Fruit fly (Drosophila melanogaster): ENCODE results near the gene CG18745.

Gene CG18745

DNA sequence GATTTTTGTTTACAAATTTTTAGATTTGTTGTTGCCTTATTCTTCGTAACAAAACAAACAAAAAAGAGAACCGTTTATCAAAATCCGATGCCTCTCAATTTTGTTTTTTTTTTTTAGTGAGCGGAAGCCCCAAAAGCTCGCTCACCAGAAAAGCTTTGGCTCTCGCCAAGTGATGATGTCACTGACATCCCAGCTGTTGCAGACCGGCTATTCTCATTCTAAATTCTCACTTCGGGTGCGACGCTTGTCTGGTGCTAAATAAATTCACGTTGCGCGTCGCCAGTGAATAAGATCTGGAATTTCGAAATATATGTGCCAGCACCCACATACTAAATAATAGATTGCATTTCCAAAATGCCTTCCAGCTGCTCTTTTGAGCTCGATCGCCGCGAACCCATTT, 7.9 kb upstream of the CG18745 start, which contains the start of gene CG2641 (continued):
- TF ChIP-seq CG12391 (tag; optimal IDR thresholded peaks at IDR 0.05) (no peak), D19A (tag; optimal IDR thresholded peaks at IDR 0.05) (no peak), emc (GFP tag; optimal IDR thresholded peaks at IDR 0.05) (no peak), bowl (GFP tag; IDR thresholded peaks at IDR 0.05) (no peak), zf30C (GFP tag; optimal IDR thresholded peaks at IDR 0.05) (no peak), Deaf1 (tag; optimal IDR thresholded peaks at IDR 0.05) (peak; percentile 34), HLH54F (GFP tag; optimal IDR thresholded peaks at IDR 0.05) (no peak), CG18476 (GFP tag; optimal IDR thresholded peaks at IDR 0.05) (no peak), gsb (GFP tag; IDR thresholded peaks at IDR 0.05) (no peak), ind (GFP tag; optimal IDR thresholded peaks at IDR 0.05) (no peak), Drgx (GFP tag; IDR thresholded peaks at IDR 0.05) (peak; percentile 72), CG3281 (GFP tag; optimal IDR thresholded peaks at IDR 0.05) (peak; percentile 5), CG17829 (tag; optimal IDR thresholded peaks at IDR 0.05) (no peak), Jarid2 (GFP tag; optimal IDR thresholded peaks at IDR 0.05) (peak; percentile 9), CG11085 (GFP tag; IDR thresholded peaks at IDR 0.05) (no peak), CG16779 (GFP tag; IDR thresholded peaks at IDR 0.05) (no peak), odd (GFP tag; optimal IDR thresholded peaks at IDR 0.05) (no peak), Fer1 (GFP tag; optimal IDR thresholded peaks at IDR 0.05) (no peak), chinmo (GFP tag; IDR thresholded peaks at IDR 0.05; ENCODE audit: partially characterized antibody) (peak; percentile 77; the same call in 1 of the 4 replicates), CG10979 (tag; optimal IDR thresholded peaks at IDR 0.05) (no peak), CG15514 (GFP tag; optimal IDR thresholded peaks at IDR 0.05) (peak; percentile 1), CG34224 (GFP tag; IDR thresholded peaks at IDR 0.05; ENCODE audit: partially characterized antibody) (peak; percentile 20; the same call in 1 of the 3 replicates), CG7271 (tag; optimal IDR thresholded peaks at IDR 0.05) (no peak), sob (GFP tag; IDR thresholded peaks at IDR 0.05) (no peak), usp (GFP tag; optimal IDR thresholded peaks at IDR 0.05) (no peak), bbx (GFP tag; IDR thresholded peaks at IDR 0.05; ENCODE audit: partially characterized antibody) (no peak), dm (GFP tag; optimal IDR thresholded peaks at IDR 0.05) (no peak), CG14667 (GFP tag; IDR thresholded peaks at IDR 0.05) (no peak), Atf3 (GFP tag; optimal IDR thresholded peaks at IDR 0.05) (peak; percentile 34), CG32532 (GFP tag; IDR thresholded peaks at IDR 0.05) (peak; percentile 36; the same call in 1 of the 2 replicates), scrt (GFP tag; optimal IDR thresholded peaks at IDR 0.05) (peak; percentile 13), PHDP (tag; optimal IDR thresholded peaks at IDR 0.05) (peak; percentile 21), NFAT (GFP tag; IDR thresholded peaks at IDR 0.05) (no peak), Meics (GFP tag; optimal IDR thresholded peaks at IDR 0.05) (no peak), CG17186 (GFP tag; optimal IDR thresholded peaks at IDR 0.05) (no peak), CG10147 (GFP tag; optimal IDR thresholded peaks at IDR 0.05) (no peak), Dbx (GFP tag; IDR thresholded peaks at IDR 0.05) (0 out of 3 replicates have a peak, but pooled peaks have one; percentile 46), Trl (optimal IDR thresholded peaks at IDR 0.05) (peak; percentile 71 to 89), Trl (GFP tag; optimal IDR thresholded peaks at IDR 0.05) (no peak), slbo (GFP tag; IDR thresholded peaks at IDR 0.05) (no peak), Myb (GFP tag; optimal IDR thresholded peaks at IDR 0.05) (no peak), sr (GFP tag; IDR thresholded peaks at IDR 0.05) (0 out of 3 replicates have a peak, but pooled peaks have one; percentile 7), gsb-n (tag; optimal IDR thresholded peaks at IDR 0.05) (no peak), Pdp1 (GFP tag; optimal IDR thresholded peaks at IDR 0.05) (peak in 1 of 2 experiments; percentile 53), ttk (GFP tag; IDR thresholded peaks at IDR 0.05) (no peak), crp (GFP tag; optimal IDR thresholded peaks at IDR 0.05) (peak in 1 of 2 experiments; percentile 63), Med (GFP tag) (peak; percentile 26), aop (GFP tag; IDR thresholded peaks at IDR 0.05) (no peak), CG12769 (tag; optimal IDR thresholded peaks at IDR 0.05) (peak; percentile 52), CG13296 (GFP tag; optimal IDR thresholded peaks at IDR 0.05) (peak; percentile 42), ems (GFP tag; optimal IDR thresholded peaks at IDR 0.05) (no peak)
